Fruit fly (Drosophila melanogaster): ENCODE data around the gene MED1.

- TF ChIP-seq insv (optimal IDR thresholded peaks at IDR 0.05) (no peak), Sin3A (optimal IDR thresholded peaks at IDR 0.05) (no peak), Myc (optimal IDR thresholded peaks at IDR 0.05) (no peak), h (optimal IDR thresholded peaks at IDR 0.05) (no peak), psq (optimal IDR thresholded peaks at IDR 0.05) (no peak)
Observed at dm6 chr3L:21639059-21639458, 4.8 kb upstream of the MED1 start, which contains the start of gene CG32445.
